Worm (Caenorhabditis elegans) whole organism, L1 larva: ENCODE results near the gene F28H6.6.
"Not testable (repeated sequence)": the region's sequence is repeated elsewhere in the genome, so short reads cannot be mapped to it uniquely, and the experiment has no call there.

Source experiments
- C04F5.9 ChIP-seq: sonication (generic microtip); optimal IDR thresholded peaks from 2 replicates; lab custom pipeline; 2016; ENCODE audit warnings: missing genetic modification characterization, missing compliant biosample characterization
- C16A3.4 ChIP-seq: fragments of 150-350 bp; optimal IDR thresholded peaks from 2 replicates; lab custom pipeline; 2014; ENCODE audit warnings: missing biosample characterization, missing genetic modification characterization
- F16B12.6 ChIP-seq: fragments of 150-350 bp; optimal IDR thresholded peaks from 2 replicates; lab custom pipeline; 2014; ENCODE audit warnings: missing biosample characterization, missing genetic modification characterization
- alr-1 ChIP-seq: fragments of 200-800 bp; sonication (Bioruptor generic); optimal IDR thresholded peaks from 2 replicates; lab custom pipeline; 2018; ENCODE audit warnings: borderline replicate concordance, mild to moderate bottlenecking, missing genetic modification characterization, missing compliant biosample characterization
- ama-1 ChIP-seq: fragments of 150-350 bp; optimal IDR thresholded peaks from 2 replicates; lab custom pipeline; 2014
- ceh-8 ChIP-seq: fragments of 200-800 bp; sonication (Bioruptor generic); optimal IDR thresholded peaks from 2 replicates; lab custom pipeline; 2018; ENCODE audit warnings: mild to moderate bottlenecking, missing genetic modification characterization, moderate library complexity, missing compliant biosample characterization
- dpl-1 ChIP-seq, 3 experiments: fragments of 150-350 bp in 2 of 3; sonication (generic microtip) in 1 of 3; optimal IDR thresholded peaks; 2 replicates each; lab custom pipeline; 2014 to 2017; ENCODE audit warnings: missing biosample characterization in 3 of 3, missing genetic modification characterization in 3 of 3, missing genetic modification reagents in 3 of 3
- dsc-1 ChIP-seq: sonication (generic microtip); optimal IDR thresholded peaks from 2 replicates; lab custom pipeline; 2016; ENCODE audit warnings: mild to moderate bottlenecking, missing genetic modification characterization, missing compliant biosample characterization
- efl-1 ChIP-seq, 4 experiments: fragments of 150-350 bp; optimal IDR thresholded peaks in 3 of 4; peaks in 1 of 4; 1 replicate in 1 of 4; 2 replicates in 3 of 4; lab custom pipeline; 2014; ENCODE audit warnings: missing biosample characterization in 2 of 4, missing genetic modification characterization in 2 of 4, missing genetic modification reagents in 2 of 4
- egl-13 ChIP-seq: sonication (generic microtip); optimal IDR thresholded peaks from 2 replicates; lab custom pipeline; 2016; ENCODE audit warnings: missing genotype, missing genetic modification reagents, missing genetic modification characterization, missing compliant biosample characterization
- egl-27 ChIP-seq, 2 experiments: fragments of 150-350 bp in 1 of 2; sonication (generic microtip); optimal IDR thresholded peaks; 3 replicates each; lab custom pipeline; 2017 to 2018; ENCODE audit warnings: missing biosample characterization in 2 of 2, missing genetic modification characterization in 2 of 2, missing genetic modification reagents in 2 of 2
- elt-2 ChIP-seq: sonication (generic microtip); optimal IDR thresholded peaks from 2 replicates; lab custom pipeline; 2016; ENCODE audit warnings: missing genetic modification characterization, mild to moderate bottlenecking, inconsistent platforms, missing compliant biosample characterization, missing genetic modification reagents
- elt-3 ChIP-seq, 6 experiments: fragments of 150-350 bp in 1 of 6; sonication (generic microtip); optimal IDR thresholded peaks; 2 replicates each; lab custom pipeline; 2017 to 2018; ENCODE audit warnings: missing biosample characterization in 6 of 6, missing genetic modification characterization in 6 of 6, inconsistent platforms in 1 of 6
- fkh-10 ChIP-seq: sonication (generic microtip); optimal IDR thresholded peaks from 2 replicates; lab custom pipeline; 2017; ENCODE audit warnings: missing biosample characterization, missing genetic modification reagents, missing genetic modification characterization
- fkh-8 ChIP-seq: sonication (generic microtip); optimal IDR thresholded peaks from 2 replicates; lab custom pipeline; 2016; ENCODE audit warnings: mild to moderate bottlenecking, missing genetic modification characterization, missing compliant biosample characterization
- hpl-2 ChIP-seq: fragments of 150-350 bp; optimal IDR thresholded peaks from 2 replicates; lab custom pipeline; 2014; ENCODE audit warnings: missing biosample characterization, missing genetic modification reagents, missing genetic modification characterization
- irx-1 ChIP-seq: sonication (generic microtip); optimal IDR thresholded peaks from 2 replicates; lab custom pipeline; 2016; ENCODE audit warnings: missing genetic modification characterization, missing compliant biosample characterization
- isw-1 ChIP-seq: fragments of 200-800 bp; sonication (Bioruptor generic); IDR thresholded peaks from 2 replicates; pipeline ENCODE4 v1.3.6; 2022; ENCODE audit warnings: missing genetic modification characterization, missing compliant biosample characterization
- lin-15B ChIP-seq: fragments of 150-350 bp; sonication (generic microtip); optimal IDR thresholded peaks from 3 replicates; lab custom pipeline; 2014; ENCODE audit warnings: missing biosample characterization, missing genetic modification characterization
- lin-35 ChIP-seq, 2 experiments: fragments of 150-350 bp; optimal IDR thresholded peaks; 2 replicates each; lab custom pipeline; 2014; ENCODE audit warnings: missing biosample characterization in 2 of 2, missing genetic modification characterization in 2 of 2, missing genetic modification reagents in 2 of 2
- lin-39 ChIP-seq: fragments of 150-350 bp; optimal IDR thresholded peaks from 2 replicates; lab custom pipeline; 2014; ENCODE audit warnings: missing biosample characterization, missing genetic modification reagents, missing genetic modification characterization
- mab-9 ChIP-seq: fragments of 200-800 bp; sonication (Bioruptor generic); IDR thresholded peaks from 2 replicates; pipeline ENCODE4 v1.3.6; 2022; ENCODE audit warnings: missing genetic modification reagents, missing genetic modification characterization, missing compliant biosample characterization
- mef-2 ChIP-seq: fragments of 150-350 bp; optimal IDR thresholded peaks from 2 replicates; lab custom pipeline; 2014; ENCODE audit warnings: missing biosample characterization, missing genetic modification characterization
- nhr-12 ChIP-seq: sonication (generic microtip); optimal IDR thresholded peaks from 2 replicates; lab custom pipeline; 2017; ENCODE audit warnings: missing biosample characterization, missing genetic modification characterization
- nhr-19 ChIP-seq: fragments of 200-800 bp; sonication (Bioruptor generic); conservative IDR thresholded peaks from 2 replicates; pipeline ENCODE4 v1.3.6; 2022; ENCODE audit warnings: missing genetic modification characterization, missing compliant biosample characterization
- nhr-20 ChIP-seq: sonication (generic microtip); optimal IDR thresholded peaks from 2 replicates; lab custom pipeline; 2016; ENCODE audit warnings: mild to moderate bottlenecking, missing genetic modification characterization, missing compliant biosample characterization
- nhr-237 ChIP-seq: fragments of 150-350 bp; optimal IDR thresholded peaks from 2 replicates; lab custom pipeline; 2014; ENCODE audit warnings: missing biosample characterization, missing genetic modification characterization
- nhr-71 ChIP-seq: sonication (generic microtip); optimal IDR thresholded peaks from 2 replicates; lab custom pipeline; 2016; ENCODE audit warnings: mild to moderate bottlenecking, missing genetic modification characterization, moderate library complexity, missing compliant biosample characterization
- nhr-85 ChIP-seq: sonication (generic microtip); peaks from one replicate; lab custom pipeline; 2016; ENCODE audit warnings: missing genetic modification characterization, inconsistent platforms, missing compliant biosample characterization
- nhr-90 ChIP-seq: sonication (generic microtip); optimal IDR thresholded peaks from 2 replicates; lab custom pipeline; 2016; ENCODE audit warnings: mild to moderate bottlenecking, missing genetic modification characterization, missing compliant biosample characterization; ENCODE audit not compliant: poor library complexity
- rnt-1 ChIP-seq: sonication (generic microtip); optimal IDR thresholded peaks from 2 replicates; lab custom pipeline; 2016; ENCODE audit warnings: mild to moderate bottlenecking, missing genetic modification characterization, moderate library complexity, missing compliant biosample characterization
- snu-23 ChIP-seq: sonication (generic microtip); optimal IDR thresholded peaks from 2 replicates; lab custom pipeline; 2016; ENCODE audit warnings: missing genetic modification characterization, missing compliant biosample characterization
- sox-4 ChIP-seq: sonication (generic microtip); optimal IDR thresholded peaks from 2 replicates; lab custom pipeline; 2016; ENCODE audit warnings: missing genetic modification characterization, missing compliant biosample characterization
- sptf-1 ChIP-seq: fragments of 150-350 bp; optimal IDR thresholded peaks from 2 replicates; lab custom pipeline; 2014; ENCODE audit warnings: missing biosample characterization, missing genetic modification characterization
- swsn-7 ChIP-seq: sonication (generic microtip); optimal IDR thresholded peaks from 2 replicates; lab custom pipeline; 2016; ENCODE audit warnings: missing genetic modification characterization, missing compliant biosample characterization
- tlp-1 ChIP-seq: fragments of 150-350 bp; optimal IDR thresholded peaks from 2 replicates; lab custom pipeline; 2014; ENCODE audit warnings: missing biosample characterization, missing genetic modification characterization
- unc-62 ChIP-seq: fragments of 150-350 bp; optimal IDR thresholded peaks from 2 replicates; lab custom pipeline; 2014; ENCODE audit warnings: missing biosample characterization, missing genetic modification reagents, missing genetic modification characterization
- unc-98 ChIP-seq: fragments of 200-800 bp; sonication (Bioruptor generic); IDR thresholded peaks from 2 replicates; pipeline ENCODE4 v1.3.6; 2022; ENCODE audit warnings: missing genetic modification characterization, missing compliant biosample characterization
- xbp-1 ChIP-seq: sonication (generic microtip); optimal IDR thresholded peaks from 2 replicates; lab custom pipeline; 2016; ENCODE audit warnings: missing genetic modification characterization, missing compliant biosample characterization
- zip-4 ChIP-seq: fragments of 200-800 bp; sonication (Bioruptor generic); optimal IDR thresholded peaks from 2 replicates; lab custom pipeline; 2018; ENCODE audit warnings: mild to moderate bottlenecking, missing genetic modification characterization, moderate library complexity, missing compliant biosample characterization
- ztf-4 ChIP-seq: fragments of 150-350 bp; optimal IDR thresholded peaks from 2 replicates; lab custom pipeline; 2014; ENCODE audit warnings: missing biosample characterization, missing genetic modification characterization

The F28H6.6 gene

ce11 chrX:14145634-14146033, 20.0 kb upstream of the F28H6.6 start (continued):
- TF ChIP-seq lin-15B (tag; lab: Kevin White, UChicago), result no peak
- TF ChIP-seq fkh-8 (tag; lab: Kevin White, UChicago), result no peak
- TF ChIP-seq egl-13 (tag; lab: Kevin White, UChicago), result no peak
- TF ChIP-seq, all 84 proteins: peak for 5

- TF ChIP-seq irx-1 (tag; lab: Kevin White, UChicago), result no peak
- no peak for TF ChIP-seq elt-2
- TF ChIP-seq unc-62, result no peak
- TF ChIP-seq F16B12.6 (tag; lab: Kevin White, UChicago), result no peak
- TF ChIP-seq dsc-1 (tag; lab: Kevin White, UChicago), result no peak
- no peak for TF ChIP-seq mef-2 (tag; lab: Kevin White, UChicago)
- TF ChIP-seq xbp-1 (tag; lab: Kevin White, UChicago), result no peak
Observed at ce11 chrX:14141896-14142392, 16.3 kb upstream of the F28H6.6 start, which contains the start of gene ceh-89. ceh-89 (plus strand) TSS chrX:14141946.

DNA sequence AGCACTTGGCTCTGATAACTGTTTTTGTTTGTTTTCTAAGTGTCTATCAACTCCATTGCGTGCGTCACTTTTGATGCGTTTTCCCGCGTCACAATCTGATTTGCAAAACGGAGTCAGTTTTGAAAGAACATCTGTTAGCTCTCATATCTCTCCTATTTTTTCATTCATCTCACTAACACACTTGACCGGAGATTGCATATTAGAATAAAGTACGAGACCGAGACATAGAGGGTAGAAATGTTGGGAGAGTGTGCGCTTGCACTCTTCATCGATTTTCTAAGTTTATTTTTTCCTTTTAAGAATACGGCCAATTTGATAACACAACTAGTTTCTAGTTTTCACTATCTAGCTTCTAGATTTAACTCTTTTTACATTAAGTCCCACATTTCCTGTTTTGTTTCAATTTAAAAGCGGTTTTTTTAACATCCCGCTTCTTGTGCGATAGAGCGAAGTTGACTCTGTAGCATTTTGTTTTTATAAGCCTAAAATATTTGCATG, 15.7 kb upstream of the F28H6.6 start:
- no peak for TF ChIP-seq zip-4 (GFP tag; lab: Kevin White, UChicago)
- peak in 1 of 2 experiments; percentile 16 for TF ChIP-seq lin-35 (GFP tag; optimal IDR thresholded peaks at IDR 0.05; lab: Kevin White, UChicago)
- TF ChIP-seq ceh-8 (GFP tag; lab: Kevin White, UChicago), result no peak
- TF ChIP-seq elt-3 (tag; optimal IDR thresholded peaks at IDR 0.05; lab: Kevin White, UChicago), result no peak
- no peak for TF ChIP-seq fkh-10
- peak in 1 of 3 experiments; percentile 41 for TF ChIP-seq dpl-1 (GFP tag; optimal IDR thresholded peaks at IDR 0.05; lab: Kevin White, UChicago)
- TF ChIP-seq efl-1 (optimal IDR thresholded peaks at IDR 0.05; lab: Kevin White, UChicago), result no peak
- TF ChIP-seq efl-1 (GFP tag; optimal IDR thresholded peaks at IDR 0.05 in 1 of 2; lab: Kevin White, UChicago), result peak; percentile 13 to 92

- TF ChIP-seq hpl-2, result no peak
- TF ChIP-seq nhr-71 (tag; lab: Kevin White, UChicago), result no peak
- no peak for TF ChIP-seq elt-2
- TF ChIP-seq ztf-4 (tag; lab: Kevin White, UChicago), result no peak
- no peak for TF ChIP-seq mab-9 (GFP tag; lab: Robert Waterston, UW)
- TF ChIP-seq C16A3.4 (tag; lab: Kevin White, UChicago), result no peak
- TF ChIP-seq xbp-1 (tag; lab: Kevin White, UChicago), result no peak
- no peak for TF ChIP-seq alr-1 (tag; lab: Kevin White, UChicago)
- no peak for TF ChIP-seq nhr-90
- no peak for TF ChIP-seq nhr-19 (GFP tag; lab: Robert Waterston, UW)
- TF ChIP-seq ama-1, result no peak
- TF ChIP-seq C04F5.9 (tag; lab: Kevin White, UChicago), result no peak
Observed at ce11 chrX:14140040-14140439, 14.4 kb upstream of the F28H6.6 start, which contains the start of gene nkat-1. nkat-1 (minus strand) TSS chrX:14140140.

DNA sequence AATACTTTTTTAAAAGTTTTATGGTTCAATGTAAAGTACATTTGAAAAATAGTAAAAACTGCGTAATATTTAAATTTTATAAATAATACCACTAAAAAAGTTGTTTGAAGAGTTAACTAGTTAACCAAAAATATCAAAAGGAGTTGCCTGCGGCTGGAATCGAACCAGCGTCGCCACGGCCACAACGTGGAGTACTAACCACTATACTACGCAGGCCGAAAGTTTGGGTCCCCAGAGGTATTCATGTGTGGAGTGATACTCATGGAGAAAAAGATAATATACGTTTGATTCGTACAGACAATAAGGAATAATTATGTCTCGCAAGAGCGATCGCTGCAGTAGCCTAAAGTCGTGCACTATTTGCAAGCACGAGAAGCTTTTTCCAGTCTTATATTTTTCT, 11.1 kb upstream of the F28H6.6 start:
- TF ChIP-seq nhr-90 (peak; percentile 49), nhr-71 (tag; lab: Kevin White, UChicago) (peak; percentile 23), rnt-1 (peak; percentile 16), snu-23 (peak; percentile 45), nhr-19 (GFP tag; lab: Robert Waterston, UW) (0 out of 2 replicates have a peak, but pooled peaks have one; percentile 20), efl-1 (GFP tag; optimal IDR thresholded peaks at IDR 0.05 in 1 of 2; lab: Kevin White, UChicago) (peak in 1 of 2 experiments; percentile 56), nhr-20 (tag; lab: Kevin White, UChicago) (peak; percentile 15)
- not testable (repeated sequence) for TF ChIP-seq efl-1 (optimal IDR thresholded peaks at IDR 0.05; lab: Kevin White, UChicago)

- TF ChIP-seq sox-4, result no peak
- no peak for TF ChIP-seq ama-1
- TF ChIP-seq lin-39, result no peak
- TF ChIP-seq elt-2, result peak; percentile 3
- peak; percentile 17 for TF ChIP-seq snu-23
- no peak for TF ChIP-seq sptf-1 (tag; lab: Kevin White, UChicago)
- TF ChIP-seq egl-27 (tag; optimal IDR thresholded peaks at IDR 0.05; lab: Kevin White, UChicago), result no peak
- TF ChIP-seq swsn-7 (tag; lab: Kevin White, UChicago), result no peak
- no peak for TF ChIP-seq unc-98 (GFP tag; lab: Robert Waterston, UW)
- no peak for TF ChIP-seq tlp-1 (tag; lab: Kevin White, UChicago)
- TF ChIP-seq nhr-71 (tag; lab: Kevin White, UChicago), result no peak
- no peak for TF ChIP-seq nhr-85
- no peak for TF ChIP-seq nhr-237 (tag; lab: Kevin White, UChicago)
- TF ChIP-seq nhr-12 (tag; lab: Kevin White, UChicago), result no peak
- peak in 1 of 2 experiments; percentile 14 for TF ChIP-seq lin-35 (GFP tag; optimal IDR thresholded peaks at IDR 0.05; lab: Kevin White, UChicago)
- TF ChIP-seq hpl-2, result no peak
- no peak for TF ChIP-seq isw-1
Observed at ce11 chrX:14134883-14135282, 9.2 kb upstream of the F28H6.6 start.
